Fruit fly (Drosophila melanogaster) whole organism: ENCODE results near the gene CG12375.

ENCODE experiments used
- CG8478 ChIP-seq: fragments of >200 bp; optimal IDR thresholded peaks from 2 replicates; lab custom pipeline; 2018; ENCODE audit warnings: inconsistent platforms
- Dll ChIP-seq: fragments of >200 bp; optimal IDR thresholded peaks from 2 replicates; lab custom pipeline; 2017
- EcR ChIP-seq, 2 experiments: fragments of >200 bp; optimal IDR thresholded peaks; 2 replicates each; lab custom pipeline; 2017; ENCODE audit warnings: missing biosample characterization in 2 of 2, missing genetic modification characterization in 2 of 2, missing genetic modification reagents in 2 of 2
- pan ChIP-seq: fragments of >200 bp; optimal IDR thresholded peaks from 2 replicates; lab custom pipeline; 2017
- psq ChIP-seq: fragments of >200 bp; optimal IDR thresholded peaks from 2 replicates; lab custom pipeline; 2017
- usp ChIP-seq: fragments of >200 bp; optimal IDR thresholded peaks from 2 replicates; lab custom pipeline; 2017; ENCODE audit warnings: missing biosample characterization, missing genetic modification characterization, mixed read lengths

DNA sequence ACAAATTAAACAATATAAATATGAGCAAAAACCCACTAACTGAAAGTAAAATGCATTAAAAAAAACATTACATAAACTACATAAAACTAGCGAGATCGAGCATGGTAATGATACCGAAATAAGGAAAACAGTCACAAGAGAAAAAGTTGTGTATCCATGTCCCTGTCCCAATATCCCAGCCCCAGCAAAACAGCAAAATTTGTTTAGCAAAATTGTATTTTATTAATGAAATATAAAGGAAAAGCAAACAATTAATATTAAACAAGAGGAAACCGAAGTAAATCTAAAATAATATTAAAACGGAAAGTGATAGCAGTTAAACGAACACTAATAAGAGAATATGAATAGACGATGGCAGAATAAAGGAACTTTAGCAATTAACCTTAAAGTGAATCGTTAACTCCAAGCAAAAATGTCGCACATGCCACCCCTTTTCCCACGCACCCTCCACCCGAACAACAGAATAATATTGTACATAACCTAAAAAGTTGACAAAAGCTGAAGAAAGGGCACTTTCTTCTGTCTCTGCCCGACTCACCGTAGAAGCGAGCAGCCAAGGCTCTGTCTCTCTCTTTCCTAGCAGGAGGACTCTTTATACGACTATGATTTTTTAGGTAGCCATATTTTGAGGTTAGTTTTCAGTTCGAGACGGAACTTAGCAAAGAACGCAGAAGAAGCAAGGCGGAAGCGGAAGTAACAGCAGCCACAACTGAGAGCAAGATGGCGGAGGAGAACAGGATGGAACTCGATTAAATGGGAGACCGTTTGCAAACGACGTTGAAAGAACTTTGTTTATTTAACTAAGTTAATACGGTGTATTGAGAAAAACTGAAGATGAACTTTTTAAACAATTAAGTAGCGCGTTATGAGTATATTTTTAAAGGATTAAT lies 15.9 kb downstream of the CG12375 start:
- TF ChIP-seq psq (lab: Kevin White, UChicago), result no peak
- TF ChIP-seq pan (lab: Kevin White, UChicago), result no peak
- no peak for TF ChIP-seq Dll (lab: Kevin White, UChicago)
- TF ChIP-seq CG8478, result no peak
- TF ChIP-seq usp (GFP tag; lab: Kevin White, UChicago), result no peak
- TF ChIP-seq EcR (GFP tag; optimal IDR thresholded peaks at IDR 0.05; lab: Kevin White, UChicago), result no peak
